Worm (Caenorhabditis elegans): ENCODE measurements around the gene mrps-25.
A peak's percentile ranks its signal among the peaks of the same experiment; 100 is the strongest.

The mrps-25 gene

ce11 chrIV:1056263-1056942 is at the start of gene mrps-25, which contains the start of gene Y55F3AM.13 (continued):
- TF ChIP-seq elt-2 (tag; optimal IDR thresholded peaks at IDR 0.05) (peak; percentile 36), zag-1 (tag; optimal IDR thresholded peaks at IDR 0.05) (no peak), xbp-1 (tag; optimal IDR thresholded peaks at IDR 0.05) (peak; percentile 75), ces-1 (GFP tag; optimal IDR thresholded peaks at IDR 0.05) (no peak), mab-9 (GFP tag; IDR thresholded peaks at IDR 0.05) (no peak), skn-1 (tag; optimal IDR thresholded peaks at IDR 0.05) (peak; percentile 29), nhr-71 (tag; optimal IDR thresholded peaks at IDR 0.05) (no peak), rnt-1 (tag; optimal IDR thresholded peaks at IDR 0.05) (no peak), swsn-7 (tag; optimal IDR thresholded peaks at IDR 0.05) (peak; percentile 65), mdl-1 (tag; optimal IDR thresholded peaks at IDR 0.05) (no peak), pax-3 (tag; optimal IDR thresholded peaks at IDR 0.05) (no peak), unc-62 (GFP tag; optimal IDR thresholded peaks at IDR 0.05) (no peak), nhr-77 (tag; optimal IDR thresholded peaks at IDR 0.05) (no peak), unc-130 (tag; optimal IDR thresholded peaks at IDR 0.05) (no peak), efl-3 (GFP tag; optimal IDR thresholded peaks at IDR 0.05) (no peak), nhr-76 (tag; optimal IDR thresholded peaks at IDR 0.05) (no peak), mef-2 (tag; optimal IDR thresholded peaks at IDR 0.05) (no peak), isw-1 (GFP tag; IDR thresholded peaks at IDR 0.05) (peak; percentile 78), fos-1 (tag; optimal IDR thresholded peaks at IDR 0.05) (no peak), hlh-17 (GFP tag; optimal IDR thresholded peaks at IDR 0.05; ENCODE audit: borderline replicate concordance) (no peak), ceh-63 (GFP tag; optimal IDR thresholded peaks at IDR 0.05) (no peak), nhr-237 (tag; optimal IDR thresholded peaks at IDR 0.05) (no peak), lin-35 (GFP tag; optimal IDR thresholded peaks at IDR 0.05) (peak; percentile 37 to 46), hpl-2 (GFP tag; optimal IDR thresholded peaks at IDR 0.05) (no peak), lir-3 (tag; optimal IDR thresholded peaks at IDR 0.05; ENCODE audit: poor library complexity) (no peak), vab-15 (tag; optimal IDR thresholded peaks at IDR 0.05) (no peak), nhr-11 (tag; optimal IDR thresholded peaks at IDR 0.05) (no peak), ceh-88 (GFP tag; IDR thresholded peaks at IDR 0.05) (peak; percentile 25; the same call in 1 of the 2 replicates), egl-13 (tag; optimal IDR thresholded peaks at IDR 0.05) (no peak), dpl-1 (GFP tag; optimal IDR thresholded peaks at IDR 0.05) (peak; percentile 27 to 57 (median 48)), C16A3.4 (tag; optimal IDR thresholded peaks at IDR 0.05) (peak; percentile 20), F16B12.6 (tag; optimal IDR thresholded peaks at IDR 0.05) (no peak)

DNA sequence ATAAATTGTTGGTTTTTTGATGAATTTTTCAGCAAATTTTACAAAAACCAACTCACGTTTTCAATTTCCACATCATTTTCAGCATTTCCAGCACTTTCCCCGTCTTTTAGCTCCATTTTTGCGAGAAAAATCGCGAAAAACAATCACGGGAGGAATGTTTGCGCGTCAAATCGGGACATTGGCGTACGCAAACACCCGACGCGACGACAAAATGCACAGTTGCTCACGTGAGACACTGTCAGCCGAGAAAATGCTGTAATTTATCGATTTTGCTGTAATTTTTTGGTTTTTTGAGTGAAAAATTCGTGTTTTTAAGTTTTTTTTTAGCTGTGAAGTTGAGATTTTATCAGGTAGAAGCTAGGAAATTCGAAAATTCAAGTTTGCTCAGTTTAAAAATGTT is 47.1 kb upstream of the mrps-25 start, which contains the start of gene Y55F3AM.9:
TSS of gene Y55F3AM.9 (minus strand) at position 189 of the 400 bp plus-strand sequence.
- TF ChIP-seq mep-1 (tag; optimal IDR thresholded peaks at IDR 0.05) = peak; percentile 62
- no peak for TF ChIP-seq nhr-11 (tag; optimal IDR thresholded peaks at IDR 0.05)
- peak; percentile 60 for TF ChIP-seq fkh-8 (tag; optimal IDR thresholded peaks at IDR 0.05)
- no peak for TF ChIP-seq elt-2 (tag; optimal IDR thresholded peaks at IDR 0.05)
- TF ChIP-seq lir-3 (tag; optimal IDR thresholded peaks at IDR 0.05; ENCODE audit: poor library complexity) = no peak
- no peak for TF ChIP-seq egl-13 (tag; optimal IDR thresholded peaks at IDR 0.05)
- TF ChIP-seq nhr-71 (tag; optimal IDR thresholded peaks at IDR 0.05) = no peak
- no peak for TF ChIP-seq hpl-2 (GFP tag; optimal IDR thresholded peaks at IDR 0.05)
- no peak for TF ChIP-seq blmp-1 (tag; optimal IDR thresholded peaks at IDR 0.05)
- TF ChIP-seq nhr-47 (tag; optimal IDR thresholded peaks at IDR 0.05) = peak; percentile 58
- TF ChIP-seq pqm-1 (tag; optimal IDR thresholded peaks at IDR 0.05) = no peak
- no peak for TF ChIP-seq nhr-77 (tag; optimal IDR thresholded peaks at IDR 0.05)
- TF ChIP-seq tbx-2 (tag; optimal IDR thresholded peaks at IDR 0.05) = peak; percentile 31
- TF ChIP-seq ceh-90 (tag; optimal IDR thresholded peaks at IDR 0.05) = no peak
- no peak for TF ChIP-seq aha-1 (tag; optimal IDR thresholded peaks at IDR 0.05)
- TF ChIP-seq nhr-85 (tag) = no peak
- TF ChIP-seq vab-15 (tag; optimal IDR thresholded peaks at IDR 0.05) = no peak
- no peak for TF ChIP-seq sup-37 (GFP tag; optimal IDR thresholded peaks at IDR 0.05)
- TF ChIP-seq ceh-88 (GFP tag; IDR thresholded peaks at IDR 0.05) = no peak
- TF ChIP-seq snu-23 (GFP tag; optimal IDR thresholded peaks at IDR 0.05) = peak; percentile 66
- no peak for TF ChIP-seq unc-130 (tag; optimal IDR thresholded peaks at IDR 0.05)
- no peak for TF ChIP-seq nhr-19 (GFP tag; conservative IDR thresholded peaks at IDR 0.05)
- TF ChIP-seq zip-4 (GFP tag; optimal IDR thresholded peaks at IDR 0.05) = no peak
- TF ChIP-seq ceh-63 (GFP tag; optimal IDR thresholded peaks at IDR 0.05) = no peak
- no peak for TF ChIP-seq mab-9 (GFP tag; IDR thresholded peaks at IDR 0.05)
- peak; percentile 40 for TF ChIP-seq isw-1 (GFP tag; IDR thresholded peaks at IDR 0.05)
- no peak for TF ChIP-seq tlp-1 (tag; optimal IDR thresholded peaks at IDR 0.05)
- TF ChIP-seq nhr-76 (tag; optimal IDR thresholded peaks at IDR 0.05) = no peak
- TF ChIP-seq fkh-10 (GFP tag; optimal IDR thresholded peaks at IDR 0.05) = no peak
- no peak for TF ChIP-seq ztf-4 (tag; optimal IDR thresholded peaks at IDR 0.05)
- no peak for TF ChIP-seq swsn-7 (tag; optimal IDR thresholded peaks at IDR 0.05)
- TF ChIP-seq egl-27 (tag; optimal IDR thresholded peaks at IDR 0.05) = no peak
- TF ChIP-seq C16A3.4 (tag; optimal IDR thresholded peaks at IDR 0.05) = no peak
- TF ChIP-seq dpl-1 (GFP tag; optimal IDR thresholded peaks at IDR 0.05) = peak; percentile 34 to 69 (median 64)
